Worm (Caenorhabditis elegans) whole organism, L1 larva: ENCODE results near the gene F47B7.3.

Source experiments
- C04F5.9 ChIP-seq: sonication (generic microtip); optimal IDR thresholded peaks from 2 replicates; lab custom pipeline; 2016; ENCODE audit warnings: missing genetic modification characterization, missing compliant biosample characterization
- C16A3.4 ChIP-seq: fragments of 150-350 bp; optimal IDR thresholded peaks from 2 replicates; lab custom pipeline; 2014; ENCODE audit warnings: missing biosample characterization, missing genetic modification characterization
- C34B4.2 ChIP-seq: sonication (generic microtip); optimal IDR thresholded peaks from 2 replicates; lab custom pipeline; 2017; ENCODE audit warnings: mild to moderate bottlenecking, missing genetic modification characterization, missing compliant biosample characterization
- F16B12.6 ChIP-seq: fragments of 150-350 bp; optimal IDR thresholded peaks from 2 replicates; lab custom pipeline; 2014; ENCODE audit warnings: missing biosample characterization, missing genetic modification characterization
- aha-1 ChIP-seq: fragments of 150-350 bp; optimal IDR thresholded peaks from 2 replicates; lab custom pipeline; 2014; ENCODE audit warnings: missing biosample characterization, missing genetic modification characterization
- alr-1 ChIP-seq: fragments of 200-800 bp; sonication (Bioruptor generic); optimal IDR thresholded peaks from 2 replicates; lab custom pipeline; 2018; ENCODE audit warnings: borderline replicate concordance, mild to moderate bottlenecking, missing genetic modification characterization, missing compliant biosample characterization
- aly-2 ChIP-seq: fragments of 150-350 bp; optimal IDR thresholded peaks from 2 replicates; lab custom pipeline; 2014; ENCODE audit warnings: missing biosample characterization, missing genetic modification characterization
- ama-1 ChIP-seq: fragments of 150-350 bp; optimal IDR thresholded peaks from 2 replicates; lab custom pipeline; 2014
- ceh-90 ChIP-seq: sonication (generic microtip); optimal IDR thresholded peaks from 2 replicates; lab custom pipeline; 2016; ENCODE audit warnings: missing genetic modification characterization, missing compliant biosample characterization
- ces-1 ChIP-seq: fragments of 150-350 bp; optimal IDR thresholded peaks from 2 replicates; lab custom pipeline; 2014; ENCODE audit warnings: missing biosample characterization, missing genetic modification reagents, missing genetic modification characterization
- dpl-1 ChIP-seq, 3 experiments: fragments of 150-350 bp in 2 of 3; sonication (generic microtip) in 1 of 3; optimal IDR thresholded peaks; 2 replicates each; lab custom pipeline; 2014 to 2017; ENCODE audit warnings: missing biosample characterization in 3 of 3, missing genetic modification characterization in 3 of 3, missing genetic modification reagents in 3 of 3
- dsc-1 ChIP-seq: sonication (generic microtip); optimal IDR thresholded peaks from 2 replicates; lab custom pipeline; 2016; ENCODE audit warnings: mild to moderate bottlenecking, missing genetic modification characterization, missing compliant biosample characterization
- efl-1 ChIP-seq, 4 experiments: fragments of 150-350 bp; optimal IDR thresholded peaks in 3 of 4; peaks in 1 of 4; 1 replicate in 1 of 4; 2 replicates in 3 of 4; lab custom pipeline; 2014; ENCODE audit warnings: missing biosample characterization in 2 of 4, missing genetic modification characterization in 2 of 4, missing genetic modification reagents in 2 of 4
- efl-3 ChIP-seq: fragments of 200-800 bp; sonication (Bioruptor generic); optimal IDR thresholded peaks from 2 replicates; lab custom pipeline; 2018; ENCODE audit warnings: mild to moderate bottlenecking, missing genetic modification characterization, missing compliant biosample characterization
- egl-13 ChIP-seq: sonication (generic microtip); optimal IDR thresholded peaks from 2 replicates; lab custom pipeline; 2016; ENCODE audit warnings: missing genotype, missing genetic modification reagents, missing genetic modification characterization, missing compliant biosample characterization
- egl-27 ChIP-seq, 2 experiments: fragments of 150-350 bp in 1 of 2; sonication (generic microtip); optimal IDR thresholded peaks; 3 replicates each; lab custom pipeline; 2017 to 2018; ENCODE audit warnings: missing biosample characterization in 2 of 2, missing genetic modification characterization in 2 of 2, missing genetic modification reagents in 2 of 2
- elt-2 ChIP-seq: sonication (generic microtip); optimal IDR thresholded peaks from 2 replicates; lab custom pipeline; 2016; ENCODE audit warnings: missing genetic modification characterization, mild to moderate bottlenecking, inconsistent platforms, missing compliant biosample characterization, missing genetic modification reagents
- elt-3 ChIP-seq, 6 experiments: fragments of 150-350 bp in 1 of 6; sonication (generic microtip); optimal IDR thresholded peaks; 2 replicates each; lab custom pipeline; 2017 to 2018; ENCODE audit warnings: missing biosample characterization in 6 of 6, missing genetic modification characterization in 6 of 6, inconsistent platforms in 1 of 6
- fkh-10 ChIP-seq: sonication (generic microtip); optimal IDR thresholded peaks from 2 replicates; lab custom pipeline; 2017; ENCODE audit warnings: missing biosample characterization, missing genetic modification reagents, missing genetic modification characterization
- fkh-4 ChIP-seq: sonication (generic microtip); optimal IDR thresholded peaks from 2 replicates; lab custom pipeline; 2016; ENCODE audit warnings: missing compliant biosample characterization, missing genetic modification characterization, borderline replicate concordance
- fos-1 ChIP-seq: fragments of 150-350 bp; optimal IDR thresholded peaks from 2 replicates; lab custom pipeline; 2014; ENCODE audit warnings: missing biosample characterization, missing genetic modification characterization
- hlh-4 ChIP-seq: sonication (generic microtip); optimal IDR thresholded peaks from 2 replicates; lab custom pipeline; 2016; ENCODE audit warnings: mild to moderate bottlenecking, missing genetic modification characterization, missing compliant biosample characterization
- irx-1 ChIP-seq: sonication (generic microtip); optimal IDR thresholded peaks from 2 replicates; lab custom pipeline; 2016; ENCODE audit warnings: missing genetic modification characterization, missing compliant biosample characterization
- isw-1 ChIP-seq: fragments of 200-800 bp; sonication (Bioruptor generic); IDR thresholded peaks from 2 replicates; pipeline ENCODE4 v1.3.6; 2022; ENCODE audit warnings: missing genetic modification characterization, missing compliant biosample characterization
- lin-15B ChIP-seq: fragments of 150-350 bp; sonication (generic microtip); optimal IDR thresholded peaks from 3 replicates; lab custom pipeline; 2014; ENCODE audit warnings: missing biosample characterization, missing genetic modification characterization
- lin-35 ChIP-seq, 2 experiments: fragments of 150-350 bp; optimal IDR thresholded peaks; 2 replicates each; lab custom pipeline; 2014; ENCODE audit warnings: missing biosample characterization in 2 of 2, missing genetic modification characterization in 2 of 2, missing genetic modification reagents in 2 of 2
- lsy-2 ChIP-seq, 2 experiments: fragments of 150-350 bp; optimal IDR thresholded peaks; 2 replicates each; lab custom pipeline; 2014; ENCODE audit warnings: missing biosample characterization in 2 of 2, missing genetic modification characterization in 2 of 2
- mab-9 ChIP-seq: fragments of 200-800 bp; sonication (Bioruptor generic); IDR thresholded peaks from 2 replicates; pipeline ENCODE4 v1.3.6; 2022; ENCODE audit warnings: missing genetic modification reagents, missing genetic modification characterization, missing compliant biosample characterization
- mdl-1 ChIP-seq, 2 experiments: fragments of 150-350 bp; optimal IDR thresholded peaks; 2 replicates each; lab custom pipeline; 2014 to 2017; ENCODE audit warnings: missing biosample characterization in 2 of 2, missing genetic modification characterization in 2 of 2, inconsistent platforms in 1 of 2
- mef-2 ChIP-seq: fragments of 150-350 bp; optimal IDR thresholded peaks from 2 replicates; lab custom pipeline; 2014; ENCODE audit warnings: missing biosample characterization, missing genetic modification characterization
- nhr-11 ChIP-seq: fragments of 150-350 bp; optimal IDR thresholded peaks from 2 replicates; lab custom pipeline; 2014; ENCODE audit warnings: missing biosample characterization, missing genetic modification characterization
- nhr-12 ChIP-seq: sonication (generic microtip); optimal IDR thresholded peaks from 2 replicates; lab custom pipeline; 2017; ENCODE audit warnings: missing biosample characterization, missing genetic modification characterization
- nhr-19 ChIP-seq: fragments of 200-800 bp; sonication (Bioruptor generic); conservative IDR thresholded peaks from 2 replicates; pipeline ENCODE4 v1.3.6; 2022; ENCODE audit warnings: missing genetic modification characterization, missing compliant biosample characterization
- nhr-28 ChIP-seq: fragments of 150-350 bp; optimal IDR thresholded peaks from 2 replicates; lab custom pipeline; 2014; ENCODE audit warnings: missing biosample characterization, missing genetic modification characterization
- nhr-71 ChIP-seq: sonication (generic microtip); optimal IDR thresholded peaks from 2 replicates; lab custom pipeline; 2016; ENCODE audit warnings: mild to moderate bottlenecking, missing genetic modification characterization, moderate library complexity, missing compliant biosample characterization
- nhr-76 ChIP-seq: sonication (generic microtip); optimal IDR thresholded peaks from 2 replicates; lab custom pipeline; 2017; ENCODE audit warnings: missing biosample characterization, missing genetic modification characterization
- nhr-77 ChIP-seq: fragments of 150-350 bp; optimal IDR thresholded peaks from 2 replicates; lab custom pipeline; 2014; ENCODE audit warnings: missing biosample characterization, missing genetic modification characterization
- nhr-84 ChIP-seq: sonication (generic microtip); optimal IDR thresholded peaks from 2 replicates; lab custom pipeline; 2017; ENCODE audit warnings: missing biosample characterization, missing genetic modification characterization
- nhr-85 ChIP-seq: sonication (generic microtip); peaks from one replicate; lab custom pipeline; 2016; ENCODE audit warnings: missing genetic modification characterization, inconsistent platforms, missing compliant biosample characterization
- nhr-90 ChIP-seq: sonication (generic microtip); optimal IDR thresholded peaks from 2 replicates; lab custom pipeline; 2016; ENCODE audit warnings: mild to moderate bottlenecking, missing genetic modification characterization, missing compliant biosample characterization; ENCODE audit not compliant: poor library complexity
- pax-3 ChIP-seq: fragments of 200-800 bp; sonication (Bioruptor generic); optimal IDR thresholded peaks from 2 replicates; lab custom pipeline; 2018; ENCODE audit warnings: mild to moderate bottlenecking, missing genetic modification characterization, moderate library complexity, missing compliant biosample characterization
- rnt-1 ChIP-seq: sonication (generic microtip); optimal IDR thresholded peaks from 2 replicates; lab custom pipeline; 2016; ENCODE audit warnings: mild to moderate bottlenecking, missing genetic modification characterization, moderate library complexity, missing compliant biosample characterization
- skn-1 ChIP-seq: fragments of 150-350 bp; optimal IDR thresholded peaks from 2 replicates; lab custom pipeline; 2014; ENCODE audit warnings: missing biosample characterization, missing genetic modification characterization
- snu-23 ChIP-seq: sonication (generic microtip); optimal IDR thresholded peaks from 2 replicates; lab custom pipeline; 2016; ENCODE audit warnings: missing genetic modification characterization, missing compliant biosample characterization
- sox-4 ChIP-seq: sonication (generic microtip); optimal IDR thresholded peaks from 2 replicates; lab custom pipeline; 2016; ENCODE audit warnings: missing genetic modification characterization, missing compliant biosample characterization
- sptf-1 ChIP-seq: fragments of 150-350 bp; optimal IDR thresholded peaks from 2 replicates; lab custom pipeline; 2014; ENCODE audit warnings: missing biosample characterization, missing genetic modification characterization
- sup-37 ChIP-seq: fragments of 200-800 bp; sonication (Bioruptor generic); optimal IDR thresholded peaks from 2 replicates; lab custom pipeline; 2018; ENCODE audit warnings: mild to moderate bottlenecking, missing genetic modification characterization, missing compliant biosample characterization
- tbx-2 ChIP-seq: sonication (generic microtip); optimal IDR thresholded peaks from 2 replicates; lab custom pipeline; 2016; ENCODE audit warnings: missing genetic modification characterization, missing compliant biosample characterization
- unc-130 ChIP-seq: fragments of 150-350 bp; optimal IDR thresholded peaks from 2 replicates; lab custom pipeline; 2017; ENCODE audit warnings: missing biosample characterization, missing genetic modification characterization, inconsistent platforms
- unc-62 ChIP-seq: fragments of 150-350 bp; optimal IDR thresholded peaks from 2 replicates; lab custom pipeline; 2014; ENCODE audit warnings: missing biosample characterization, missing genetic modification reagents, missing genetic modification characterization
- unc-86 ChIP-seq: sonication (generic microtip); optimal IDR thresholded peaks from 2 replicates; lab custom pipeline; 2016; ENCODE audit warnings: missing genetic modification characterization, missing compliant biosample characterization
- unc-98 ChIP-seq: fragments of 200-800 bp; sonication (Bioruptor generic); IDR thresholded peaks from 2 replicates; pipeline ENCODE4 v1.3.6; 2022; ENCODE audit warnings: missing genetic modification characterization, missing compliant biosample characterization
- vab-15 ChIP-seq: sonication (generic microtip); optimal IDR thresholded peaks from 2 replicates; lab custom pipeline; 2017; ENCODE audit warnings: missing genotype, mild to moderate bottlenecking, missing genetic modification characterization, missing compliant biosample characterization
- zag-1 ChIP-seq: fragments of 150-350 bp; optimal IDR thresholded peaks from 2 replicates; lab custom pipeline; 2014; ENCODE audit warnings: missing biosample characterization, missing genetic modification characterization

The F47B7.3 gene

ce11 chrX:3803314-3803713 is 39.1 kb upstream of the F47B7.3 start, which contains the start of gene F35A5.8 (continued):
- TF ChIP-seq efl-1 (optimal IDR thresholded peaks at IDR 0.05; lab: Kevin White, UChicago) = peak; percentile 54 to 64
- TF ChIP-seq efl-1 (GFP tag; optimal IDR thresholded peaks at IDR 0.05 in 1 of 2; lab: Kevin White, UChicago) = peak; percentile 48 to 96
- TF ChIP-seq zag-1 = no peak
- TF ChIP-seq mab-9 (GFP tag; lab: Robert Waterston, UW) = no peak
- TF ChIP-seq tbx-2 = peak; percentile 84
- no peak for TF ChIP-seq nhr-12 (tag; lab: Kevin White, UChicago)
- no peak for TF ChIP-seq hlh-4
- peak; percentile 61 for TF ChIP-seq fos-1 (tag; lab: Kevin White, UChicago)
- TF ChIP-seq ama-1 (lab: Kevin White, UChicago) = no peak
- TF ChIP-seq snu-23 (GFP tag; lab: Kevin White, UChicago) = peak; percentile 89
- TF ChIP-seq nhr-76 (tag; lab: Kevin White, UChicago) = no peak
- peak; percentile 55 for TF ChIP-seq F16B12.6 (tag; lab: Kevin White, UChicago)
- TF ChIP-seq unc-98 (GFP tag; lab: Robert Waterston, UW) = no peak
- TF ChIP-seq unc-86 (tag; lab: Kevin White, UChicago) = peak; percentile 70
- TF ChIP-seq rnt-1 (tag; lab: Kevin White, UChicago) = peak; percentile 91
- no peak for TF ChIP-seq ces-1 (GFP tag; lab: Kevin White, UChicago)
- TF ChIP-seq fkh-10 (GFP tag; lab: Kevin White, UChicago) = no peak
- peak; percentile 15 for TF ChIP-seq fkh-4 (tag; lab: Kevin White, UChicago)
- peak in 2 of 6 experiments; percentile 30 to 50 for TF ChIP-seq elt-3 (tag; optimal IDR thresholded peaks at IDR 0.05; lab: Kevin White, UChicago)
- TF ChIP-seq aha-1 = peak; percentile 22
- peak; percentile 60 to 75 (median 69) for TF ChIP-seq dpl-1 (GFP tag; optimal IDR thresholded peaks at IDR 0.05; lab: Kevin White, UChicago)
- TF ChIP-seq sup-37 (GFP tag; lab: Kevin White, UChicago) = peak; percentile 30
- peak; percentile 59 to 80 for TF ChIP-seq lin-35 (GFP tag; optimal IDR thresholded peaks at IDR 0.05; lab: Kevin White, UChicago)
- peak; percentile 83 for TF ChIP-seq lsy-2 (tag; optimal IDR thresholded peaks at IDR 0.05; lab: Kevin White, UChicago)
- TF ChIP-seq sptf-1 (tag; lab: Kevin White, UChicago) = no peak
- TF ChIP-seq egl-27 (tag; optimal IDR thresholded peaks at IDR 0.05; lab: Kevin White, UChicago) = no peak
- peak; percentile 85 for TF ChIP-seq C16A3.4 (tag; lab: Kevin White, UChicago)
- TF ChIP-seq mef-2 = no peak
- peak; percentile 88 for TF ChIP-seq unc-130 (tag; lab: Kevin White, UChicago)
- no peak for TF ChIP-seq ceh-90
- peak; percentile 40 for TF ChIP-seq lin-15B (tag; lab: Kevin White, UChicago)
- peak; percentile 66 for TF ChIP-seq egl-13 (tag; lab: Kevin White, UChicago)
- no peak for TF ChIP-seq alr-1
- TF ChIP-seq nhr-19 (GFP tag; lab: Robert Waterston, UW) = peak; percentile 85
- peak; percentile 80 for TF ChIP-seq nhr-90 (tag; lab: Kevin White, UChicago)
- TF ChIP-seq mdl-1 (tag; optimal IDR thresholded peaks at IDR 0.05; lab: Kevin White, UChicago) = peak in 1 of 2 experiments; percentile 54
- no peak for TF ChIP-seq nhr-28
- TF ChIP-seq skn-1 (tag; lab: Kevin White, UChicago) = peak; percentile 28
- peak; percentile 31 for TF ChIP-seq nhr-11 (tag; lab: Kevin White, UChicago)
- TF ChIP-seq irx-1 = peak; percentile 71
- TF ChIP-seq nhr-85 (tag; lab: Kevin White, UChicago) = peak; percentile 76
- peak; percentile 26 for TF ChIP-seq sox-4 (tag; lab: Kevin White, UChicago)
- TF ChIP-seq aly-2 (tag; lab: Kevin White, UChicago) = peak; percentile 0
- no peak for TF ChIP-seq unc-62 (GFP tag; lab: Kevin White, UChicago)
- TF ChIP-seq vab-15 (tag; lab: Kevin White, UChicago) = no peak
- no peak for TF ChIP-seq efl-3 (GFP tag; lab: Kevin White, UChicago)
- TF ChIP-seq nhr-71 (tag; lab: Kevin White, UChicago) = peak; percentile 88
- no peak for TF ChIP-seq nhr-77 (tag; lab: Kevin White, UChicago)
- no peak for TF ChIP-seq pax-3 (tag; lab: Kevin White, UChicago)
- TF ChIP-seq isw-1 (GFP tag; lab: Robert Waterston, UW) = peak; percentile 75
- no peak for TF ChIP-seq C34B4.2 (tag; lab: Kevin White, UChicago)
- TF ChIP-seq C04F5.9 (tag; lab: Kevin White, UChicago) = peak; percentile 28
- TF ChIP-seq elt-2 (tag; lab: Kevin White, UChicago) = peak; percentile 58
- TF ChIP-seq nhr-84 (tag; lab: Kevin White, UChicago) = no peak
- TF ChIP-seq dsc-1 (tag; lab: Kevin White, UChicago) = peak; percentile 88
